Worm (Caenorhabditis elegans) whole organism, L2 larva: ENCODE measurements around the gene rft-1.

Experiments used
- C34F6.9 ChIP-seq: fragments of 150-350 bp; optimal IDR thresholded peaks from 2 replicates; lab custom pipeline; 2014; ENCODE audit warnings: missing biosample characterization, missing genetic modification characterization
- F13H6.1 ChIP-seq: sonication (generic microtip); optimal IDR thresholded peaks from 2 replicates; lab custom pipeline; 2016; ENCODE audit warnings: missing genetic modification characterization, missing compliant biosample characterization
- Y55F3AM.14 ChIP-seq: fragments of 200-800 bp; sonication (Bioruptor generic); optimal IDR thresholded peaks from 2 replicates; lab custom pipeline; 2018; ENCODE audit warnings: mild to moderate bottlenecking, missing genetic modification characterization, missing compliant biosample characterization
- alr-1 ChIP-seq: fragments of 150-350 bp; optimal IDR thresholded peaks from 2 replicates; lab custom pipeline; 2014; ENCODE audit warnings: missing biosample characterization, missing genetic modification characterization
- ama-1 ChIP-seq: fragments of 150-350 bp; optimal IDR thresholded peaks from 2 replicates; lab custom pipeline; 2018; ENCODE audit warnings: inconsistent platforms
- crh-2 ChIP-seq: sonication (generic microtip); optimal IDR thresholded peaks from 2 replicates; lab custom pipeline; 2017; ENCODE audit warnings: missing biosample characterization, missing genetic modification characterization
- dmd-4 ChIP-seq: sonication (generic microtip); optimal IDR thresholded peaks from 2 replicates; lab custom pipeline; 2017; ENCODE audit warnings: missing biosample characterization, missing genetic modification characterization
- elt-1 ChIP-seq: fragments of 150-350 bp; optimal IDR thresholded peaks from 2 replicates; lab custom pipeline; 2014; ENCODE audit warnings: missing biosample characterization, missing genetic modification characterization
- gmeb-1 ChIP-seq: fragments of 150-350 bp; optimal IDR thresholded peaks from 2 replicates; lab custom pipeline; 2014; ENCODE audit warnings: missing biosample characterization, missing genetic modification characterization
- lin-11 ChIP-seq: fragments of 150-350 bp; sonication (generic microtip); optimal IDR thresholded peaks from 2 replicates; lab custom pipeline; 2014; ENCODE audit warnings: missing biosample characterization, missing genetic modification characterization, inconsistent platforms, mixed read lengths
- mab-5 ChIP-seq: fragments of 150-350 bp; optimal IDR thresholded peaks from 2 replicates; lab custom pipeline; 2014; ENCODE audit warnings: missing biosample characterization, missing genetic modification characterization
- mbf-1 ChIP-seq: sonication (generic microtip); optimal IDR thresholded peaks from 2 replicates; lab custom pipeline; 2017; ENCODE audit warnings: missing biosample characterization, missing genetic modification characterization
- nhr-11 ChIP-seq: fragments of 150-350 bp; optimal IDR thresholded peaks from 2 replicates; lab custom pipeline; 2014; ENCODE audit warnings: missing biosample characterization, missing genetic modification characterization
- nhr-129 ChIP-seq: fragments of 150-350 bp; optimal IDR thresholded peaks from 2 replicates; lab custom pipeline; 2014; ENCODE audit warnings: missing biosample characterization, missing genetic modification characterization
- nhr-21 ChIP-seq: fragments of 150-350 bp; optimal IDR thresholded peaks from 2 replicates; lab custom pipeline; 2014; ENCODE audit warnings: missing biosample characterization, missing genetic modification characterization
- nhr-6 ChIP-seq: fragments of 150-350 bp; optimal IDR thresholded peaks from 2 replicates; lab custom pipeline; 2014; ENCODE audit warnings: missing biosample characterization, missing genetic modification characterization
- skn-1 ChIP-seq: sonication (generic microtip); optimal IDR thresholded peaks from 2 replicates; lab custom pipeline; 2017; ENCODE audit warnings: missing biosample characterization, missing genetic modification characterization
- sma-3 ChIP-seq: sonication (generic microtip); optimal IDR thresholded peaks from 2 replicates; lab custom pipeline; 2016; ENCODE audit warnings: missing genetic modification reagents, missing genetic modification characterization, missing compliant biosample characterization
- unc-55 ChIP-seq: fragments of 150-350 bp; sonication (generic microtip); optimal IDR thresholded peaks from 3 replicates; lab custom pipeline; 2014; ENCODE audit warnings: missing biosample characterization, missing genetic modification reagents, missing genetic modification characterization
- unc-62 ChIP-seq: fragments of 150-350 bp; optimal IDR thresholded peaks from 2 replicates; lab custom pipeline; 2014; ENCODE audit warnings: missing biosample characterization, missing genetic modification reagents, missing genetic modification characterization
- ztf-1 ChIP-seq: fragments of 200-800 bp; sonication (Bioruptor generic); conservative IDR thresholded peaks from 2 replicates; pipeline ENCODE4 v1.3.6; 2022; ENCODE audit warnings: missing genetic modification characterization, missing compliant biosample characterization

rft-1 gene

DNA sequence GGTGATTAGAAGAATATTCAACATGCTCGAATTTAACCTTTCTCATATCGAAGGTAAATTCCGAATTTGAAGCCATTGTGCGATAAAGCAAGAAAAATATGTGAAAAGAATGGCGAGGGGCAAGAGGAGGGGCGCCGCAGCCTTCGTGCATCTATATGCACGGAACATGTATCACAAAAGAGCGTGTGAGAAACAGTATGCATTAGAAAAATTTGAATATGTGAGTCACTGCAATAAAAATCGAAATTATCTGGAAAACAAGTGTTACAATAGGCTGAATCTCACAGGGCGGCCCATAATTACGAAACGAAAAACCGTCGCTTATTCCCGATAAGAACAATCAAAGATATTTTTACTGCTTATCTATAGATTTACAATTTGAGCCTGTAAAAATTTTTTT is 41.2 kb downstream of the rft-1 start, which contains the start of gene F13A2.5:
F13A2.5 (minus strand) TSS at position 101 of the 400 bp plus-strand sequence.
- TF ChIP-seq mbf-1 (tag; lab: Kevin White, UChicago): no peak

ce11 chrV:4400118-4400517 is 42.9 kb downstream of the rft-1 start, which contains the start of gene F13A2.4:
Gene F13A2.4 (minus strand): TSS chrV:4400218.
- TF ChIP-seq nhr-21 (tag; lab: Kevin White, UChicago) (no peak), gmeb-1 (tag; lab: Kevin White, UChicago) (no peak), ama-1 (no peak), mab-5 (no peak), F13H6.1 (tag; lab: Kevin White, UChicago) (no peak), crh-2 (tag; lab: Kevin White, UChicago) (no peak), sma-3 (GFP tag; lab: Kevin White, UChicago) (no peak), nhr-129 (tag; lab: Kevin White, UChicago) (no peak), C34F6.9 (tag; lab: Kevin White, UChicago) (no peak), alr-1 (no peak), dmd-4 (tag; lab: Kevin White, UChicago) (no peak)

ce11 chrV:4398884-4399283 is 44.1 kb downstream of the rft-1 start:
- no peak for TF ChIP-seq ztf-1 (GFP tag; lab: Robert Waterston, UW)
- TF ChIP-seq Y55F3AM.14 (GFP tag; lab: Kevin White, UChicago): no peak
- no peak for TF ChIP-seq skn-1 (tag; lab: Kevin White, UChicago)
- TF ChIP-seq C34F6.9 (tag; lab: Kevin White, UChicago): no peak
- no peak for TF ChIP-seq unc-55 (GFP tag; lab: Kevin White, UChicago)
- no peak for TF ChIP-seq alr-1
- no peak for TF ChIP-seq unc-62
- no peak for TF ChIP-seq nhr-6 (tag; lab: Kevin White, UChicago)

DNA sequence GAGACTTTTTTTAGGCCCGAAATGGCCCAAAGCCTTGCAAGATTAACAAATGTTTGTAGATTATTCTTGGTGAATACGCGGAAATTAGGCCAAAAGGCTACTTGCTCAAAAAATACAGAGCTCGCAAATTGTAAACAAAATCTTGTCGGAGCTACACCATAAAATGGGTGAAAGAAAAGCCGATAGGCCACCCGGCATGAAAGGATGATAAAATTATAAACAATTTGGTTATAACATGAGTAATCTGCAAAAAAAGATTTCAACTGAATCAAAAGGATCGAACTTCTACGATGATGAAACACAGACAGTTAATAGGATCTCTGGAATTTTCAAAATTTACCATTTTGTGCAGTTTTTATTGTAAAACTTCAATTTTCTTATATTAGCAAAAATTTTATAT is 44.9 kb downstream of the rft-1 start:
- TF ChIP-seq lin-11 (tag; lab: Kevin White, UChicago) (no peak), elt-1 (no peak), nhr-11 (tag; lab: Kevin White, UChicago) (no peak)

DNA sequence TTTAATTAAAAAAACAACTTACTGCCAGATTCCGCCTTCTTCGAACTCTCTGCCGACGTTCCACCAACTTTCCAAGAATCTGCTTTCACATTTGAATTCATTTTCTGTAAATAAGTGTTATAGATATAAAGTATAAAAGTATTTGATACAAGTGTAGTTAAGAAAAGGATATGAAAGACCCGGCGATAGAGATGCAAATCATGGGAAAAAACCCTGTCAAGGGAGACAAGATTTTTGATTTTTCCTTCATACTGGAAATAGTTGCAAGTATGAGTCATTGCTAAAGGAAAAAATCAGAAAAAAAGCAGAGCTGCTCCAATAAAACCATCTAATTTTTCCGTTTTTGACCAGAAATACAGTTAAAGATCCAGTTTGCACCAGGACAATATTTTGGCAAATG is 46.8 kb downstream of the rft-1 start, which contains the start of gene F13A2.3:
F13A2.3 (minus strand) TSS at position 101 of the 400 bp plus-strand sequence.
- no peak for TF ChIP-seq C34F6.9 (tag; lab: Kevin White, UChicago)
